Worm (Caenorhabditis elegans) whole organism, L1 larva: ENCODE data around the gene srv-1.

Experiments used
- C16A3.4 ChIP-seq: fragments of 150-350 bp; optimal IDR thresholded peaks from 2 replicates; lab custom pipeline; 2014; ENCODE audit warnings: missing biosample characterization, missing genetic modification characterization
- C34B4.2 ChIP-seq: sonication (generic microtip); optimal IDR thresholded peaks from 2 replicates; lab custom pipeline; 2017; ENCODE audit warnings: mild to moderate bottlenecking, missing genetic modification characterization, missing compliant biosample characterization
- F16B12.6 ChIP-seq: fragments of 150-350 bp; optimal IDR thresholded peaks from 2 replicates; lab custom pipeline; 2014; ENCODE audit warnings: missing biosample characterization, missing genetic modification characterization
- Y116A8C.19 ChIP-seq: sonication (generic microtip); optimal IDR thresholded peaks from 2 replicates; lab custom pipeline; 2016; ENCODE audit warnings: missing compliant biosample characterization, missing genetic modification characterization, borderline replicate concordance
- aha-1 ChIP-seq: fragments of 150-350 bp; optimal IDR thresholded peaks from 2 replicates; lab custom pipeline; 2014; ENCODE audit warnings: missing biosample characterization, missing genetic modification characterization
- alr-1 ChIP-seq: fragments of 200-800 bp; sonication (Bioruptor generic); optimal IDR thresholded peaks from 2 replicates; lab custom pipeline; 2018; ENCODE audit warnings: borderline replicate concordance, mild to moderate bottlenecking, missing genetic modification characterization, missing compliant biosample characterization
- ceh-63 ChIP-seq: fragments of 200-800 bp; sonication (Bioruptor generic); optimal IDR thresholded peaks from 2 replicates; lab custom pipeline; 2018; ENCODE audit warnings: mild to moderate bottlenecking, missing genetic modification characterization, missing compliant biosample characterization
- ceh-8 ChIP-seq: fragments of 200-800 bp; sonication (Bioruptor generic); optimal IDR thresholded peaks from 2 replicates; lab custom pipeline; 2018; ENCODE audit warnings: mild to moderate bottlenecking, missing genetic modification characterization, moderate library complexity, missing compliant biosample characterization
- ceh-88 ChIP-seq: fragments of 200-800 bp; sonication (Bioruptor generic); IDR thresholded peaks from 2 replicates; pipeline ENCODE4 v1.3.6; 2022; ENCODE audit warnings: missing genetic modification characterization, missing compliant biosample characterization
- ceh-90 ChIP-seq: sonication (generic microtip); optimal IDR thresholded peaks from 2 replicates; lab custom pipeline; 2016; ENCODE audit warnings: missing genetic modification characterization, missing compliant biosample characterization
- dsc-1 ChIP-seq: sonication (generic microtip); optimal IDR thresholded peaks from 2 replicates; lab custom pipeline; 2016; ENCODE audit warnings: mild to moderate bottlenecking, missing genetic modification characterization, missing compliant biosample characterization
- efl-1 ChIP-seq, 4 experiments: fragments of 150-350 bp; optimal IDR thresholded peaks in 3 of 4; peaks in 1 of 4; 1 replicate in 1 of 4; 2 replicates in 3 of 4; lab custom pipeline; 2014; ENCODE audit warnings: missing biosample characterization in 2 of 4, missing genetic modification characterization in 2 of 4, missing genetic modification reagents in 2 of 4
- efl-3 ChIP-seq: fragments of 200-800 bp; sonication (Bioruptor generic); optimal IDR thresholded peaks from 2 replicates; lab custom pipeline; 2018; ENCODE audit warnings: mild to moderate bottlenecking, missing genetic modification characterization, missing compliant biosample characterization
- egl-27 ChIP-seq, 2 experiments: fragments of 150-350 bp in 1 of 2; sonication (generic microtip); optimal IDR thresholded peaks; 3 replicates each; lab custom pipeline; 2017 to 2018; ENCODE audit warnings: missing biosample characterization in 2 of 2, missing genetic modification characterization in 2 of 2, missing genetic modification reagents in 2 of 2
- elt-3 ChIP-seq, 6 experiments: fragments of 150-350 bp in 1 of 6; sonication (generic microtip); optimal IDR thresholded peaks; 2 replicates each; lab custom pipeline; 2017 to 2018; ENCODE audit warnings: missing biosample characterization in 6 of 6, missing genetic modification characterization in 6 of 6, inconsistent platforms in 1 of 6
- fkh-8 ChIP-seq: sonication (generic microtip); optimal IDR thresholded peaks from 2 replicates; lab custom pipeline; 2016; ENCODE audit warnings: mild to moderate bottlenecking, missing genetic modification characterization, missing compliant biosample characterization
- fos-1 ChIP-seq: fragments of 150-350 bp; optimal IDR thresholded peaks from 2 replicates; lab custom pipeline; 2014; ENCODE audit warnings: missing biosample characterization, missing genetic modification characterization
- hlh-17 ChIP-seq: fragments of 200-800 bp; sonication (Bioruptor generic); optimal IDR thresholded peaks from 2 replicates; lab custom pipeline; 2018; ENCODE audit warnings: missing genetic modification characterization, mild to moderate bottlenecking, missing compliant biosample characterization, moderate library complexity, borderline replicate concordance
- hlh-4 ChIP-seq: sonication (generic microtip); optimal IDR thresholded peaks from 2 replicates; lab custom pipeline; 2016; ENCODE audit warnings: mild to moderate bottlenecking, missing genetic modification characterization, missing compliant biosample characterization
- jun-1 ChIP-seq: fragments of 150-350 bp; optimal IDR thresholded peaks from 2 replicates; lab custom pipeline; 2014; ENCODE audit warnings: missing biosample characterization, missing genetic modification reagents, missing genetic modification characterization
- lin-13 ChIP-seq: fragments of 150-350 bp; optimal IDR thresholded peaks from 2 replicates; lab custom pipeline; 2014; ENCODE audit warnings: missing biosample characterization, missing genetic modification reagents, missing genetic modification characterization
- lin-14 ChIP-seq: fragments of 200-800 bp; sonication (Bioruptor generic); optimal IDR thresholded peaks from 2 replicates; lab custom pipeline; 2018; ENCODE audit warnings: mild to moderate bottlenecking, missing genetic modification characterization, moderate library complexity, missing compliant biosample characterization
- lin-15B ChIP-seq: fragments of 150-350 bp; sonication (generic microtip); optimal IDR thresholded peaks from 3 replicates; lab custom pipeline; 2014; ENCODE audit warnings: missing biosample characterization, missing genetic modification characterization
- lin-35 ChIP-seq, 2 experiments: fragments of 150-350 bp; optimal IDR thresholded peaks; 2 replicates each; lab custom pipeline; 2014; ENCODE audit warnings: missing biosample characterization in 2 of 2, missing genetic modification characterization in 2 of 2, missing genetic modification reagents in 2 of 2
- lin-39 ChIP-seq: fragments of 150-350 bp; optimal IDR thresholded peaks from 2 replicates; lab custom pipeline; 2014; ENCODE audit warnings: missing biosample characterization, missing genetic modification reagents, missing genetic modification characterization
- mdl-1 ChIP-seq, 2 experiments: fragments of 150-350 bp; optimal IDR thresholded peaks; 2 replicates each; lab custom pipeline; 2014 to 2017; ENCODE audit warnings: missing biosample characterization in 2 of 2, missing genetic modification characterization in 2 of 2, inconsistent platforms in 1 of 2
- nhr-11 ChIP-seq: fragments of 150-350 bp; optimal IDR thresholded peaks from 2 replicates; lab custom pipeline; 2014; ENCODE audit warnings: missing biosample characterization, missing genetic modification characterization
- nhr-19 ChIP-seq: fragments of 200-800 bp; sonication (Bioruptor generic); conservative IDR thresholded peaks from 2 replicates; pipeline ENCODE4 v1.3.6; 2022; ENCODE audit warnings: missing genetic modification characterization, missing compliant biosample characterization
- nhr-47 ChIP-seq: sonication (generic microtip); optimal IDR thresholded peaks from 2 replicates; lab custom pipeline; 2016; ENCODE audit warnings: mild to moderate bottlenecking, missing genetic modification characterization, moderate library complexity, missing compliant biosample characterization
- nhr-71 ChIP-seq: sonication (generic microtip); optimal IDR thresholded peaks from 2 replicates; lab custom pipeline; 2016; ENCODE audit warnings: mild to moderate bottlenecking, missing genetic modification characterization, moderate library complexity, missing compliant biosample characterization
- nhr-77 ChIP-seq: fragments of 150-350 bp; optimal IDR thresholded peaks from 2 replicates; lab custom pipeline; 2014; ENCODE audit warnings: missing biosample characterization, missing genetic modification characterization
- nhr-84 ChIP-seq: sonication (generic microtip); optimal IDR thresholded peaks from 2 replicates; lab custom pipeline; 2017; ENCODE audit warnings: missing biosample characterization, missing genetic modification characterization
- nhr-85 ChIP-seq: sonication (generic microtip); peaks from one replicate; lab custom pipeline; 2016; ENCODE audit warnings: missing genetic modification characterization, inconsistent platforms, missing compliant biosample characterization
- nhr-90 ChIP-seq: sonication (generic microtip); optimal IDR thresholded peaks from 2 replicates; lab custom pipeline; 2016; ENCODE audit warnings: mild to moderate bottlenecking, missing genetic modification characterization, missing compliant biosample characterization; ENCODE audit not compliant: poor library complexity
- pax-3 ChIP-seq: fragments of 200-800 bp; sonication (Bioruptor generic); optimal IDR thresholded peaks from 2 replicates; lab custom pipeline; 2018; ENCODE audit warnings: mild to moderate bottlenecking, missing genetic modification characterization, moderate library complexity, missing compliant biosample characterization
- pqm-1 ChIP-seq: sonication (generic microtip); optimal IDR thresholded peaks from 3 replicates; lab custom pipeline; 2017; ENCODE audit warnings: missing biosample characterization, missing genetic modification characterization
- rnt-1 ChIP-seq: sonication (generic microtip); optimal IDR thresholded peaks from 2 replicates; lab custom pipeline; 2016; ENCODE audit warnings: mild to moderate bottlenecking, missing genetic modification characterization, moderate library complexity, missing compliant biosample characterization
- snpc-4 ChIP-seq: fragments of 150-350 bp; optimal IDR thresholded peaks from 2 replicates; lab custom pipeline; 2014; ENCODE audit warnings: missing biosample characterization, missing genetic modification characterization
- snu-23 ChIP-seq: sonication (generic microtip); optimal IDR thresholded peaks from 2 replicates; lab custom pipeline; 2016; ENCODE audit warnings: missing genetic modification characterization, missing compliant biosample characterization
- sox-4 ChIP-seq: sonication (generic microtip); optimal IDR thresholded peaks from 2 replicates; lab custom pipeline; 2016; ENCODE audit warnings: missing genetic modification characterization, missing compliant biosample characterization
- tlp-1 ChIP-seq: fragments of 150-350 bp; optimal IDR thresholded peaks from 2 replicates; lab custom pipeline; 2014; ENCODE audit warnings: missing biosample characterization, missing genetic modification characterization
- unc-130 ChIP-seq: fragments of 150-350 bp; optimal IDR thresholded peaks from 2 replicates; lab custom pipeline; 2017; ENCODE audit warnings: missing biosample characterization, missing genetic modification characterization, inconsistent platforms
- unc-62 ChIP-seq: fragments of 150-350 bp; optimal IDR thresholded peaks from 2 replicates; lab custom pipeline; 2014; ENCODE audit warnings: missing biosample characterization, missing genetic modification reagents, missing genetic modification characterization
- unc-86 ChIP-seq: sonication (generic microtip); optimal IDR thresholded peaks from 2 replicates; lab custom pipeline; 2016; ENCODE audit warnings: missing genetic modification characterization, missing compliant biosample characterization
- zag-1 ChIP-seq: fragments of 150-350 bp; optimal IDR thresholded peaks from 2 replicates; lab custom pipeline; 2014; ENCODE audit warnings: missing biosample characterization, missing genetic modification characterization
- zip-4 ChIP-seq: fragments of 200-800 bp; sonication (Bioruptor generic); optimal IDR thresholded peaks from 2 replicates; lab custom pipeline; 2018; ENCODE audit warnings: mild to moderate bottlenecking, missing genetic modification characterization, moderate library complexity, missing compliant biosample characterization
- ztf-11 ChIP-seq, 2 experiments: sonication (generic microtip); optimal IDR thresholded peaks; 2 replicates each; lab custom pipeline; 2016 to 2017; ENCODE audit warnings: missing genetic modification characterization in 2 of 2, missing biosample characterization in 1 of 2, missing compliant biosample characterization in 1 of 2
- ztf-4 ChIP-seq: fragments of 150-350 bp; optimal IDR thresholded peaks from 2 replicates; lab custom pipeline; 2014; ENCODE audit warnings: missing biosample characterization, missing genetic modification characterization

Gene srv-1

DNA sequence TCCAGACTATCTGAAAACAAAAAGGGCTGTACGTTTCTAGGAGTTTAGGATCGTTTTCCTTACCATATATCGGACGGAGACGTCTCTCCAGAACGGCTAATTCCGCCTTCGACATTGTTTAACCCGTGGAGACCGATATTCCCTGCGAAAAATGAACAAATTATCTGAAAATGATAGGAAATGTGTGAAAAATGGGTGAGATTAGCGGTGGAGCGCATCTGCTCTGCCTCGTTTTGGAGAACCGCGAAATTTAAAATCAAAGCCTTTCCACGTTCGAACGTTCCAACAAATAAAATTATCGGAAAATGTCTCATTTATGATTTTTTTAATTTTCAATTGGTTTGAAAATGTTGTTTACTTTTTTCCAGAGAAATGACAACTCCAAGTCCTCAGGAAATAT lies 19.1 kb downstream of the srv-1 start, which contains the start of the genes cra-1 and kbp-1 (continued):
- TF ChIP-seq fos-1 (tag; lab: Kevin White, UChicago) (no peak), jun-1 (no peak), pax-3 (tag; lab: Kevin White, UChicago) (no peak), lin-13 (GFP tag; lab: Kevin White, UChicago) (no peak), ceh-8 (GFP tag; lab: Kevin White, UChicago) (no peak), hlh-17 (GFP tag; lab: Kevin White, UChicago) (no peak), snpc-4 (tag; lab: Kevin White, UChicago) (no peak), lin-35 (GFP tag; optimal IDR thresholded peaks at IDR 0.05; lab: Kevin White, UChicago) (peak; percentile 87 to 95), zip-4 (GFP tag; lab: Kevin White, UChicago) (no peak), C16A3.4 (tag; lab: Kevin White, UChicago) (peak; percentile 53), efl-1 (optimal IDR thresholded peaks at IDR 0.05; lab: Kevin White, UChicago) (peak; percentile 83 to 90), efl-1 (GFP tag; optimal IDR thresholded peaks at IDR 0.05 in 1 of 2; lab: Kevin White, UChicago) (peak; percentile 91 to 99), lin-14 (peak; percentile 36), egl-27 (tag; optimal IDR thresholded peaks at IDR 0.05; lab: Kevin White, UChicago) (no peak), ceh-88 (no peak), rnt-1 (tag; lab: Kevin White, UChicago) (peak; percentile 36), aha-1 (tag; lab: Kevin White, UChicago) (no peak), snu-23 (GFP tag; lab: Kevin White, UChicago) (peak; percentile 43), nhr-77 (tag; lab: Kevin White, UChicago) (peak; percentile 8), unc-62 (GFP tag; lab: Kevin White, UChicago) (no peak), efl-3 (GFP tag; lab: Kevin White, UChicago) (no peak), nhr-11 (tag; lab: Kevin White, UChicago) (no peak), tlp-1 (tag; lab: Kevin White, UChicago) (no peak), ztf-4 (no peak), alr-1 (tag; lab: Kevin White, UChicago) (no peak)

DNA sequence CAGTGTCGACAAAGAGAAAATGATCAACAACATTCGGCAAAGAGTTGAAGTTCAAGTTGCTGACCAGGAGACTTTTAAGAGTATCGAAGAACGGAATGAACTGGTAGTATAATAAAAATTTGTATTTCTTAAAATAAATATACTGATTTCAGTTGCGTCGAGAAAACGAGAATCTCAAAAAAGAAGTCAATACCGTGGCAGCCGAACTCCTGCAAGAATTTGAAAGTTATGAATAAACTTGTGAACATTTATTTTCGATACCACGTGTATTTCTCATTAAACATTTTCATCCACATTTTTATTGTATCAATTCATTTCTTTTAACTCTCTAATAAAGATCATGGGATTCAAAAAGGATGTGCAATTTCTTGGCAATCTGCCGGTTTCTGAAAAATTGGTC lies 19.8 kb downstream of the srv-1 start, which contains the start of gene K04C2.8:
TSS of gene K04C2.8 (plus strand) at position 301 of the 400 bp plus-strand sequence.
- no peak for TF ChIP-seq F16B12.6 (tag; lab: Kevin White, UChicago)
- TF ChIP-seq Y116A8C.19 (tag; lab: Kevin White, UChicago): no peak
- no peak for TF ChIP-seq fkh-8 (tag; lab: Kevin White, UChicago)
- TF ChIP-seq hlh-4: no peak
- no peak for TF ChIP-seq mdl-1 (tag; optimal IDR thresholded peaks at IDR 0.05; lab: Kevin White, UChicago)
- TF ChIP-seq alr-1 (tag; lab: Kevin White, UChicago): no peak
- no peak for TF ChIP-seq C34B4.2
- no peak for TF ChIP-seq pax-3 (tag; lab: Kevin White, UChicago)
- no peak for TF ChIP-seq elt-3 (tag; optimal IDR thresholded peaks at IDR 0.05; lab: Kevin White, UChicago)
- TF ChIP-seq sox-4: no peak
- TF ChIP-seq nhr-85: no peak

DNA sequence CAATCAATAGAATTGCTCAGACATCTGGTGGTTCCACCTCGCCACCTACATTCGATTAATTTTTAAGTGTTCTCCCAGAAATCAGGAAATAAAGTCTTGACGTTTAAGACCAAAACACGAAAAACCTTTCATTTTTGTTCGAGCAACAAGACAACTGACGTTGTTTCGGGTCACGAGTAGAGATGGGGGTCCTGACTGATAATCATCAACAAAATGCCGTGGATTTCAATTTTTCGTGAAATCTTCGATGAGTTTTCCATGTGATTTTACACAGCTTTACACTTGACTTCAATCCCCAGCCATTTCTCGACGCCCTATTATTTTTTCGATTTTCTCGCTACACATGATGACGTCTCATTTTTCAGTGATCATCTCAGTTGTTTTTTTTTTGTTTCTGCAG lies 20.9 kb downstream of the srv-1 start:
- TF ChIP-seq unc-130 (tag; lab: Kevin White, UChicago): peak; percentile 80
- no peak for TF ChIP-seq dsc-1
- no peak for TF ChIP-seq ztf-11 (tag; optimal IDR thresholded peaks at IDR 0.05; lab: Kevin White, UChicago)
- TF ChIP-seq nhr-71 (tag; lab: Kevin White, UChicago): peak; percentile 95
- no peak for TF ChIP-seq lin-13 (GFP tag; lab: Kevin White, UChicago)
- TF ChIP-seq nhr-11 (tag; lab: Kevin White, UChicago): no peak
- no peak for TF ChIP-seq efl-3 (GFP tag; lab: Kevin White, UChicago)
- no peak for TF ChIP-seq ceh-63
- TF ChIP-seq lin-39 (tag; lab: Kevin White, UChicago): no peak
- peak in 1 of 2 experiments; percentile 45 for TF ChIP-seq efl-1 (optimal IDR thresholded peaks at IDR 0.05; lab: Kevin White, UChicago)
- peak in 1 of 2 experiments; percentile 58 for TF ChIP-seq efl-1 (GFP tag; optimal IDR thresholded peaks at IDR 0.05 in 1 of 2; lab: Kevin White, UChicago)
- peak; percentile 72 for TF ChIP-seq nhr-19 (GFP tag; lab: Robert Waterston, UW)
- no peak for TF ChIP-seq nhr-90 (tag; lab: Kevin White, UChicago)
- no peak for TF ChIP-seq egl-27 (tag; optimal IDR thresholded peaks at IDR 0.05; lab: Kevin White, UChicago)
- TF ChIP-seq lin-15B (tag; lab: Kevin White, UChicago): no peak
- TF ChIP-seq ceh-90: no peak
- TF ChIP-seq pqm-1 (tag; lab: Kevin White, UChicago): no peak
- TF ChIP-seq zag-1 (tag; lab: Kevin White, UChicago): no peak
- no peak for TF ChIP-seq unc-86
- TF ChIP-seq jun-1: no peak
- no peak for TF ChIP-seq nhr-84 (tag; lab: Kevin White, UChicago)
- peak; percentile 74 for TF ChIP-seq rnt-1 (tag; lab: Kevin White, UChicago)
- no peak for TF ChIP-seq Y116A8C.19 (tag; lab: Kevin White, UChicago)
- TF ChIP-seq nhr-47 (tag; lab: Kevin White, UChicago): peak; percentile 9
